Worm (Caenorhabditis elegans) whole organism, L2 larva: ENCODE results near the gene cmtr-2.

Experiments used
- C34F6.9 ChIP-seq: fragments of 150-350 bp; optimal IDR thresholded peaks from 2 replicates; lab custom pipeline; 2014; ENCODE audit warnings: missing biosample characterization, missing genetic modification characterization
- F13H6.1 ChIP-seq: sonication (generic microtip); optimal IDR thresholded peaks from 2 replicates; lab custom pipeline; 2016; ENCODE audit warnings: missing genetic modification characterization, missing compliant biosample characterization
- R02D3.7 ChIP-seq: fragments of 150-350 bp; optimal IDR thresholded peaks from 2 replicates; lab custom pipeline; 2014; ENCODE audit warnings: missing biosample characterization, missing genetic modification characterization
- Y55F3AM.14 ChIP-seq: fragments of 200-800 bp; sonication (Bioruptor generic); optimal IDR thresholded peaks from 2 replicates; lab custom pipeline; 2018; ENCODE audit warnings: mild to moderate bottlenecking, missing genetic modification characterization, missing compliant biosample characterization
- ZK546.5 ChIP-seq: sonication (generic microtip); optimal IDR thresholded peaks from 2 replicates; lab custom pipeline; 2017; ENCODE audit warnings: missing biosample characterization, missing genetic modification characterization
- alr-1 ChIP-seq: fragments of 150-350 bp; optimal IDR thresholded peaks from 2 replicates; lab custom pipeline; 2014; ENCODE audit warnings: missing biosample characterization, missing genetic modification characterization
- aly-2 ChIP-seq: fragments of 150-350 bp; optimal IDR thresholded peaks from 2 replicates; lab custom pipeline; 2014; ENCODE audit warnings: missing biosample characterization, missing genetic modification characterization
- ama-1 ChIP-seq: fragments of 150-350 bp; optimal IDR thresholded peaks from 2 replicates; lab custom pipeline; 2018; ENCODE audit warnings: inconsistent platforms
- blmp-1 ChIP-seq: sonication (generic microtip); optimal IDR thresholded peaks from 2 replicates; lab custom pipeline; 2017; ENCODE audit warnings: missing genetic modification characterization, mild to moderate bottlenecking, missing compliant biosample characterization, antibody characterized with exemption, moderate library complexity; ENCODE audit not compliant: insufficient read depth
- ceh-16 ChIP-seq: fragments of 150-350 bp; optimal IDR thresholded peaks from 2 replicates; lab custom pipeline; 2014; ENCODE audit warnings: missing biosample characterization, missing genetic modification characterization
- ceh-82 ChIP-seq: fragments of 150-350 bp; optimal IDR thresholded peaks from 2 replicates; lab custom pipeline; 2014; ENCODE audit warnings: missing biosample characterization, missing genetic modification characterization
- crh-2 ChIP-seq: sonication (generic microtip); optimal IDR thresholded peaks from 2 replicates; lab custom pipeline; 2017; ENCODE audit warnings: missing biosample characterization, missing genetic modification characterization
- dmd-4 ChIP-seq: sonication (generic microtip); optimal IDR thresholded peaks from 2 replicates; lab custom pipeline; 2017; ENCODE audit warnings: missing biosample characterization, missing genetic modification characterization
- egl-27 ChIP-seq: sonication (generic microtip); optimal IDR thresholded peaks from 3 replicates; lab custom pipeline; 2017; ENCODE audit warnings: missing biosample characterization, missing genetic modification reagents, missing genetic modification characterization
- elt-1 ChIP-seq: fragments of 150-350 bp; optimal IDR thresholded peaks from 2 replicates; lab custom pipeline; 2014; ENCODE audit warnings: missing biosample characterization, missing genetic modification characterization
- elt-3 ChIP-seq: sonication (generic microtip); optimal IDR thresholded peaks from 2 replicates; lab custom pipeline; 2017; ENCODE audit warnings: missing biosample characterization, missing genetic modification characterization
- fos-1 ChIP-seq: fragments of 150-350 bp; optimal IDR thresholded peaks from 2 replicates; lab custom pipeline; 2014; ENCODE audit warnings: missing biosample characterization, missing genetic modification characterization
- gmeb-1 ChIP-seq: fragments of 150-350 bp; optimal IDR thresholded peaks from 2 replicates; lab custom pipeline; 2014; ENCODE audit warnings: missing biosample characterization, missing genetic modification characterization
- lin-11 ChIP-seq: fragments of 150-350 bp; sonication (generic microtip); optimal IDR thresholded peaks from 2 replicates; lab custom pipeline; 2014; ENCODE audit warnings: missing biosample characterization, missing genetic modification characterization, inconsistent platforms, mixed read lengths
- lin-13 ChIP-seq: fragments of 150-350 bp; optimal IDR thresholded peaks from 2 replicates; lab custom pipeline; 2014; ENCODE audit warnings: missing biosample characterization, missing genetic modification reagents, missing genetic modification characterization
- lin-39 ChIP-seq: fragments of 150-350 bp; optimal IDR thresholded peaks from 2 replicates; lab custom pipeline; 2014; ENCODE audit warnings: missing biosample characterization, missing genetic modification reagents, missing genetic modification characterization
- lsy-2 ChIP-seq, 2 experiments: fragments of 150-350 bp in 1 of 2; sonication (generic microtip) in 1 of 2; optimal IDR thresholded peaks; 2 replicates each; lab custom pipeline; 2014 to 2017; ENCODE audit warnings: missing biosample characterization in 2 of 2, missing genetic modification characterization in 2 of 2
- mab-5 ChIP-seq: fragments of 150-350 bp; optimal IDR thresholded peaks from 2 replicates; lab custom pipeline; 2014; ENCODE audit warnings: missing biosample characterization, missing genetic modification characterization
- mbf-1 ChIP-seq: sonication (generic microtip); optimal IDR thresholded peaks from 2 replicates; lab custom pipeline; 2017; ENCODE audit warnings: missing biosample characterization, missing genetic modification characterization
- mdl-1 ChIP-seq, 2 experiments: fragments of 150-350 bp in 1 of 2; sonication (generic microtip) in 1 of 2; optimal IDR thresholded peaks; 2 replicates each; lab custom pipeline; 2017; ENCODE audit warnings: missing biosample characterization in 2 of 2, missing genetic modification characterization in 2 of 2
- nhr-10 ChIP-seq: sonication (generic microtip); optimal IDR thresholded peaks from 2 replicates; lab custom pipeline; 2017; ENCODE audit warnings: missing biosample characterization, missing genetic modification characterization
- nhr-11 ChIP-seq: fragments of 150-350 bp; optimal IDR thresholded peaks from 2 replicates; lab custom pipeline; 2014; ENCODE audit warnings: missing biosample characterization, missing genetic modification characterization
- nhr-12 ChIP-seq: fragments of 150-350 bp; optimal IDR thresholded peaks from 2 replicates; lab custom pipeline; 2014; ENCODE audit warnings: missing biosample characterization, missing genetic modification characterization
- nhr-129 ChIP-seq: fragments of 150-350 bp; optimal IDR thresholded peaks from 2 replicates; lab custom pipeline; 2014; ENCODE audit warnings: missing biosample characterization, missing genetic modification characterization
- nhr-21 ChIP-seq: fragments of 150-350 bp; optimal IDR thresholded peaks from 2 replicates; lab custom pipeline; 2014; ENCODE audit warnings: missing biosample characterization, missing genetic modification characterization
- nhr-23 ChIP-seq: fragments of 150-350 bp; optimal IDR thresholded peaks from 2 replicates; lab custom pipeline; 2014; ENCODE audit warnings: missing biosample characterization, missing genetic modification reagents, missing genetic modification characterization
- nhr-237 ChIP-seq: fragments of 150-350 bp; optimal IDR thresholded peaks from 2 replicates; lab custom pipeline; 2014; ENCODE audit warnings: missing biosample characterization, missing genetic modification characterization
- nhr-25 ChIP-seq: fragments of 150-350 bp; sonication (generic microtip); optimal IDR thresholded peaks from 3 replicates; lab custom pipeline; 2014; ENCODE audit warnings: missing biosample characterization, missing genetic modification characterization
- nhr-6 ChIP-seq: fragments of 150-350 bp; optimal IDR thresholded peaks from 2 replicates; lab custom pipeline; 2014; ENCODE audit warnings: missing biosample characterization, missing genetic modification characterization
- nhr-77 ChIP-seq: fragments of 150-350 bp; optimal IDR thresholded peaks from 2 replicates; lab custom pipeline; 2014; ENCODE audit warnings: missing biosample characterization, missing genetic modification characterization
- peb-1 ChIP-seq: fragments of 150-350 bp; optimal IDR thresholded peaks from 2 replicates; lab custom pipeline; 2014; ENCODE audit warnings: missing biosample characterization, missing genetic modification characterization
- sem-4 ChIP-seq: fragments of 150-350 bp; optimal IDR thresholded peaks from 2 replicates; lab custom pipeline; 2014; ENCODE audit warnings: missing biosample characterization, missing genetic modification reagents, missing genetic modification characterization
- skn-1 ChIP-seq: sonication (generic microtip); optimal IDR thresholded peaks from 2 replicates; lab custom pipeline; 2017; ENCODE audit warnings: missing biosample characterization, missing genetic modification characterization
- sma-3 ChIP-seq: sonication (generic microtip); optimal IDR thresholded peaks from 2 replicates; lab custom pipeline; 2016; ENCODE audit warnings: missing genetic modification reagents, missing genetic modification characterization, missing compliant biosample characterization
- sma-9 ChIP-seq, 2 experiments: fragments of 150-350 bp in 1 of 2; sonication (generic microtip) in 1 of 2; optimal IDR thresholded peaks; 2 replicates each; lab custom pipeline; 2014 to 2016; ENCODE audit warnings: missing genetic modification characterization in 2 of 2, mild to moderate bottlenecking in 1 of 2, missing biosample characterization in 1 of 2, missing compliant biosample characterization in 1 of 2, missing genetic modification reagents in 1 of 2, moderate library complexity in 1 of 2
- snpc-4 ChIP-seq: fragments of 150-350 bp; optimal IDR thresholded peaks from 2 replicates; lab custom pipeline; 2014; ENCODE audit warnings: missing biosample characterization, missing genetic modification characterization
- unc-39 ChIP-seq: fragments of 150-350 bp; optimal IDR thresholded peaks from 2 replicates; lab custom pipeline; 2014; ENCODE audit warnings: missing biosample characterization, missing genetic modification characterization
- unc-55 ChIP-seq: fragments of 150-350 bp; sonication (generic microtip); optimal IDR thresholded peaks from 3 replicates; lab custom pipeline; 2014; ENCODE audit warnings: missing biosample characterization, missing genetic modification reagents, missing genetic modification characterization
- unc-62 ChIP-seq: fragments of 150-350 bp; optimal IDR thresholded peaks from 2 replicates; lab custom pipeline; 2014; ENCODE audit warnings: missing biosample characterization, missing genetic modification reagents, missing genetic modification characterization
- zag-1 ChIP-seq: fragments of 150-350 bp; optimal IDR thresholded peaks from 2 replicates; lab custom pipeline; 2014; ENCODE audit warnings: missing biosample characterization, missing genetic modification characterization
- ztf-1 ChIP-seq: fragments of 200-800 bp; sonication (Bioruptor generic); conservative IDR thresholded peaks from 2 replicates; pipeline ENCODE4 v1.3.6; 2022; ENCODE audit warnings: missing genetic modification characterization, missing compliant biosample characterization
- ztf-11 ChIP-seq: sonication (generic microtip); optimal IDR thresholded peaks from 2 replicates; lab custom pipeline; 2017; ENCODE audit warnings: missing biosample characterization, missing genetic modification characterization
- ztf-4 ChIP-seq: fragments of 150-350 bp; optimal IDR thresholded peaks from 2 replicates; lab custom pipeline; 2014; ENCODE audit warnings: missing biosample characterization, missing genetic modification characterization

Gene cmtr-2

ce11 chrIII:6615064-6615463 lies at the start of gene cmtr-2:
cmtr-2 (plus strand) TSS chrIII:6615414.
- TF ChIP-seq gmeb-1 = peak; percentile 96
- TF ChIP-seq ztf-4 (tag; lab: Kevin White, UChicago) = no peak
- peak; percentile 28 for TF ChIP-seq sma-9 (GFP tag; optimal IDR thresholded peaks at IDR 0.05; lab: Kevin White, UChicago)
- TF ChIP-seq sma-9 (tag; optimal IDR thresholded peaks at IDR 0.05; lab: Kevin White, UChicago) = no peak
- no peak for TF ChIP-seq snpc-4 (tag; lab: Kevin White, UChicago)
- TF ChIP-seq skn-1 (tag; lab: Kevin White, UChicago) = no peak
- no peak for TF ChIP-seq ztf-1 (GFP tag; lab: Robert Waterston, UW)
- peak; percentile 68 for TF ChIP-seq C34F6.9 (tag; lab: Kevin White, UChicago)
- no peak for TF ChIP-seq nhr-237 (tag; lab: Kevin White, UChicago)
- TF ChIP-seq nhr-6 = no peak
- TF ChIP-seq nhr-129 = peak; percentile 26
- TF ChIP-seq Y55F3AM.14 (GFP tag; lab: Kevin White, UChicago) = no peak
- no peak for TF ChIP-seq blmp-1 (tag; lab: Kevin White, UChicago)
- peak; percentile 13 for TF ChIP-seq mab-5
- no peak for TF ChIP-seq unc-39 (tag; lab: Kevin White, UChicago)
- no peak for TF ChIP-seq sem-4
- no peak for TF ChIP-seq lin-11 (tag; lab: Kevin White, UChicago)
- peak; percentile 7 for TF ChIP-seq nhr-21
- no peak for TF ChIP-seq nhr-11
- TF ChIP-seq zag-1 = no peak
- TF ChIP-seq lin-39 (tag; lab: Kevin White, UChicago) = no peak
- TF ChIP-seq crh-2 = peak; percentile 51
- TF ChIP-seq aly-2 (tag; lab: Kevin White, UChicago) = no peak
- TF ChIP-seq nhr-12 (tag; lab: Kevin White, UChicago) = no peak
- TF ChIP-seq nhr-25 (tag; lab: Kevin White, UChicago) = no peak
- TF ChIP-seq unc-55 = peak; percentile 81
- TF ChIP-seq alr-1 (tag; lab: Kevin White, UChicago) = no peak
- no peak for TF ChIP-seq elt-3
- TF ChIP-seq ama-1 = no peak
- TF ChIP-seq sma-3 = no peak
- TF ChIP-seq ztf-11 (tag; lab: Kevin White, UChicago) = no peak
- TF ChIP-seq R02D3.7 (tag; lab: Kevin White, UChicago) = no peak
- peak; percentile 23 to 77 for TF ChIP-seq lsy-2 (tag; optimal IDR thresholded peaks at IDR 0.05; lab: Kevin White, UChicago)
- TF ChIP-seq nhr-23 = no peak
- TF ChIP-seq mbf-1 (tag; lab: Kevin White, UChicago) = no peak
- TF ChIP-seq nhr-10 (tag; lab: Kevin White, UChicago) = no peak
- no peak for TF ChIP-seq F13H6.1 (tag; lab: Kevin White, UChicago)
- no peak for TF ChIP-seq ceh-82
- no peak for TF ChIP-seq dmd-4 (tag; lab: Kevin White, UChicago)
- TF ChIP-seq elt-1 (tag; lab: Kevin White, UChicago) = no peak
- no peak for TF ChIP-seq mdl-1 (tag; optimal IDR thresholded peaks at IDR 0.05; lab: Kevin White, UChicago)
- TF ChIP-seq fos-1 (tag; lab: Kevin White, UChicago) = peak; percentile 27
- no peak for TF ChIP-seq peb-1
- TF ChIP-seq ZK546.5 (tag; lab: Kevin White, UChicago) = no peak
- TF ChIP-seq nhr-77 = no peak
- TF ChIP-seq egl-27 = no peak
- TF ChIP-seq unc-62 = no peak
- TF ChIP-seq ceh-16 (tag; lab: Kevin White, UChicago) = no peak
- peak; percentile 38 for TF ChIP-seq lin-13

ce11 chrIII:6577159-6577558 lies 38.1 kb upstream of the cmtr-2 start:
- no peak for TF ChIP-seq ztf-11 (tag; lab: Kevin White, UChicago)
- no peak for TF ChIP-seq alr-1 (tag; lab: Kevin White, UChicago)
- no peak for TF ChIP-seq egl-27
- no peak for TF ChIP-seq sem-4
- no peak for TF ChIP-seq peb-1
